Fruit fly (Drosophila melanogaster): ENCODE measurements around the gene FoxP.
A peak's percentile ranks its signal among the peaks of the same experiment; 100 is the strongest.

The FoxP gene

DNA sequence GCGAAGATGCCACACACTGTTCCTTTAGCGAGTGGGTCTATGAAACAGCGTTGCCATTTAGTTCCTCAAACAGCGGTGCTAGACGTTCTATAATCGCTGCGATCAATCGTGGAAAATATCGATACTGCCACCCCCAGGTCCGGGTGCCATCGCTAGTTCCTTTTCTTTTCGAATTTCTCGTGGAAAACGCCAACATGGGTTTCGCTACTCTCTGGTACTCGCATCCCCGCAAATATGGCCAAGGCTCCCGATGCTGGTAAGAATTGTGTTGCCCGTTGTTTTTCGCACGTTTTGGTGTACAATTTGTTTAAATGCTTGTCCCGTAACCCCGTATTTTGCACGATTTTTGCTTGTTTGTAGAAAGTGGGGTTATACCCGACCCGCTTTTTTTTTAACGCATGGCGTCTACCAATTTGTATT is 47.3 kb upstream of the FoxP start, which contains the start of gene RpS29 (continued):
- TF ChIP-seq Max (GFP tag; optimal IDR thresholded peaks at IDR 0.05) = peak; percentile 76
- peak; percentile 82 for TF ChIP-seq phol (tag; optimal IDR thresholded peaks at IDR 0.05)
- no peak for TF ChIP-seq jing (GFP tag; optimal IDR thresholded peaks at IDR 0.05)
- no peak for TF ChIP-seq CG31388 (GFP tag; optimal IDR thresholded peaks at IDR 0.05)
- peak; percentile 56; the same call in 1 of the 2 replicates for TF ChIP-seq wdn (GFP tag; IDR thresholded peaks at IDR 0.05)
- peak; percentile 45 for TF ChIP-seq CG7556 (GFP tag; optimal IDR thresholded peaks at IDR 0.05)
- TF ChIP-seq CG2120 (GFP tag; optimal IDR thresholded peaks at IDR 0.05) = peak; percentile 90
- TF ChIP-seq chif (GFP tag; optimal IDR thresholded peaks at IDR 0.05) = peak; percentile 57 to 70
- TF ChIP-seq C15 (GFP tag; IDR thresholded peaks at IDR 0.05) = 0 out of 3 replicates have a peak, but pooled peaks have one; percentile 43
- TF ChIP-seq ci (GFP tag; IDR thresholded peaks at IDR 0.05) = peak; percentile 93
- TF ChIP-seq vnd (GFP tag; IDR thresholded peaks at IDR 0.05; ENCODE audit: partially characterized antibody) = peak; percentile 84
- TF ChIP-seq Sin3A (optimal IDR thresholded peaks at IDR 0.05) = peak; percentile 87
- TF ChIP-seq CG9609 (GFP tag; optimal IDR thresholded peaks at IDR 0.05) = peak; percentile 88
- TF ChIP-seq pfk (GFP tag; optimal IDR thresholded peaks at IDR 0.05) = peak; percentile 77
- TF ChIP-seq eve (GFP tag; optimal IDR thresholded peaks at IDR 0.05) = no peak
- peak; percentile 68 for TF ChIP-seq wek (GFP tag; optimal IDR thresholded peaks at IDR 0.05)
- TF ChIP-seq chn (GFP tag; optimal IDR thresholded peaks at IDR 0.05) = peak; percentile 82
- peak; percentile 79 for TF ChIP-seq MTF-1 (GFP tag; optimal IDR thresholded peaks at IDR 0.05; ENCODE audit: borderline replicate concordance)
- peak; percentile 93 for TF ChIP-seq mirr (GFP tag; optimal IDR thresholded peaks at IDR 0.05)
- peak; percentile 63 for TF ChIP-seq slp2 (GFP tag; optimal IDR thresholded peaks at IDR 0.05)
- peak; percentile 59 for TF ChIP-seq en (GFP tag; optimal IDR thresholded peaks at IDR 0.05)
- peak; percentile 95 for TF ChIP-seq bbx (GFP tag; IDR thresholded peaks at IDR 0.05; ENCODE audit: partially characterized antibody)
- peak; percentile 61; the same call in 2 of the 3 replicates for TF ChIP-seq sr (GFP tag; IDR thresholded peaks at IDR 0.05)
- TF ChIP-seq CG10462 (GFP tag; optimal IDR thresholded peaks at IDR 0.05) = no peak
- TF ChIP-seq luna (GFP tag; optimal IDR thresholded peaks at IDR 0.05) = peak; percentile 88
- TF ChIP-seq HLH4C (GFP tag; IDR thresholded peaks at IDR 0.05; ENCODE audit: partially characterized antibody) = peak; percentile 82
- TF ChIP-seq Trl (optimal IDR thresholded peaks at IDR 0.05) = no peak
- TF ChIP-seq Trl (GFP tag; optimal IDR thresholded peaks at IDR 0.05) = peak; percentile 91
- peak; percentile 51; the same call in 1 of the 2 replicates for TF ChIP-seq toy (GFP tag; IDR thresholded peaks at IDR 0.05)
- peak; percentile 82 to 89 for TF ChIP-seq Pdp1 (GFP tag; optimal IDR thresholded peaks at IDR 0.05)
- TF ChIP-seq CG15601 (tag; optimal IDR thresholded peaks at IDR 0.05) = peak; percentile 81
- TF ChIP-seq CG11695 (GFP tag; IDR thresholded peaks at IDR 0.05) = peak; percentile 47; the same call in 2 of the 3 replicates
- TF ChIP-seq Dbx (GFP tag; IDR thresholded peaks at IDR 0.05) = peak; percentile 93
- TF ChIP-seq CG10147 (GFP tag; optimal IDR thresholded peaks at IDR 0.05) = peak; percentile 58
- TF ChIP-seq TFAM (GFP tag; optimal IDR thresholded peaks at IDR 0.05) = no peak
- no peak for TF ChIP-seq z (GFP tag; IDR thresholded peaks at IDR 0.05)
- peak; percentile 90 for TF ChIP-seq CG13296 (GFP tag; optimal IDR thresholded peaks at IDR 0.05)
- TF ChIP-seq HHEX (GFP tag; optimal IDR thresholded peaks at IDR 0.05) = peak; percentile 82
- peak; percentile 62 for TF ChIP-seq CG13424 (tag; optimal IDR thresholded peaks at IDR 0.05)
- TF ChIP-seq fd96Cb (tag; optimal IDR thresholded peaks at IDR 0.05) = peak; percentile 8
- TF ChIP-seq Doc2 (GFP tag; IDR thresholded peaks at IDR 0.05) = no peak
- no peak for TF ChIP-seq so (GFP tag; IDR thresholded peaks at IDR 0.05)
- peak; percentile 76 for TF ChIP-seq Ada2b (GFP tag; IDR thresholded peaks at IDR 0.05)
- TF ChIP-seq Med (GFP tag) = peak; percentile 99
- peak; percentile 85 for TF ChIP-seq Xbp1 (GFP tag; optimal IDR thresholded peaks at IDR 0.05)
- TF ChIP-seq Six4 (GFP tag; optimal IDR thresholded peaks at IDR 0.05) = peak; percentile 61
- TF ChIP-seq Dek (tag; optimal IDR thresholded peaks at IDR 0.05) = peak; percentile 77
- TF ChIP-seq CG15696 (tag; optimal IDR thresholded peaks at IDR 0.05) = peak; percentile 58
- TF ChIP-seq CG8359 (GFP tag; optimal IDR thresholded peaks at IDR 0.05; ENCODE audit: borderline replicate concordance) = no peak
- peak; percentile 93 for TF ChIP-seq CG16813 (GFP tag; IDR thresholded peaks at IDR 0.05; ENCODE audit: partially characterized antibody)
- peak; percentile 80 for TF ChIP-seq CG3163 (GFP tag; optimal IDR thresholded peaks at IDR 0.05)
